Fruit fly (Drosophila melanogaster) whole organism, embryonic: ENCODE measurements around the gene CG42366.

Experiments
- BEAF-32 ChIP-seq: fragments of 200-800 bp; sonication (Bioruptor generic); optimal IDR thresholded peaks from 3 replicates; lab custom pipeline; 2017; ENCODE audit warnings: missing biosample characterization, missing genetic modification characterization, mild to moderate bottlenecking, moderate library complexity, missing genetic modification reagents
- CG11398 ChIP-seq: fragments of 200-800 bp; sonication (Bioruptor generic); optimal IDR thresholded peaks from 2 replicates; lab custom pipeline; 2016; ENCODE audit warnings: missing biosample characterization, missing genetic modification characterization
- CG11456 ChIP-seq: fragments of 200-800 bp; sonication (Bioruptor generic); IDR thresholded peaks from 3 replicates; pipeline ENCODE4 v1.3.6; 2022; ENCODE audit warnings: missing biosample characterization, missing genetic modification characterization
- CG13287 ChIP-seq: fragments of 200-800 bp; sonication (Bioruptor generic); IDR thresholded peaks from 2 replicates; pipeline ENCODE4 v1.3.6; 2022; ENCODE audit warnings: missing biosample characterization, missing genetic modification characterization; ENCODE audit not compliant: partially characterized antibody
- CG14667 ChIP-seq: fragments of 200-800 bp; sonication (Bioruptor generic); IDR thresholded peaks from 2 replicates; pipeline ENCODE4 v1.3.6; 2022; ENCODE audit warnings: missing biosample characterization, missing genetic modification characterization
- CG15514 ChIP-seq: fragments of 200-800 bp; sonication (Bioruptor generic); optimal IDR thresholded peaks from 3 replicates; lab custom pipeline; 2017; ENCODE audit warnings: missing biosample characterization, missing genetic modification characterization, mild to moderate bottlenecking, moderate library complexity, missing genetic modification reagents
- CG15601 ChIP-seq: fragments of 200-800 bp; sonication (Bioruptor generic); optimal IDR thresholded peaks from 3 replicates; lab custom pipeline; 2019; ENCODE audit warnings: missing biosample characterization, mild to moderate bottlenecking, missing genetic modification characterization, moderate library complexity
- CG15696 ChIP-seq: fragments of 200-800 bp; sonication (Bioruptor generic); optimal IDR thresholded peaks from 2 replicates; lab custom pipeline; 2019; ENCODE audit warnings: missing biosample characterization, mild to moderate bottlenecking, missing genetic modification characterization, moderate library complexity
- CG1603 ChIP-seq: fragments of 200-800 bp; sonication (Bioruptor generic); optimal IDR thresholded peaks from 2 replicates; lab custom pipeline; 2019; ENCODE audit warnings: missing biosample characterization, mild to moderate bottlenecking, missing genetic modification characterization, moderate library complexity
- CG1792 ChIP-seq: fragments of 200-800 bp; sonication (Bioruptor generic); optimal IDR thresholded peaks from 2 replicates; lab custom pipeline; 2016; ENCODE audit warnings: missing biosample characterization, missing genetic modification characterization
- CG18262 ChIP-seq: fragments of 200-800 bp; optimal IDR thresholded peaks from 3 replicates; lab custom pipeline; 2019; ENCODE audit warnings: missing biosample characterization, mild to moderate bottlenecking, missing genetic modification characterization, moderate library complexity
- CG18599 ChIP-seq: fragments of 200-800 bp; sonication (Bioruptor generic); optimal IDR thresholded peaks from 3 replicates; lab custom pipeline; 2017; ENCODE audit warnings: missing biosample characterization, missing genetic modification characterization, mild to moderate bottlenecking, moderate library complexity, missing genetic modification reagents
- CG2678 ChIP-seq: fragments of 200-800 bp; sonication (Bioruptor generic); optimal IDR thresholded peaks from 3 replicates; lab custom pipeline; 2019; ENCODE audit warnings: missing biosample characterization, mild to moderate bottlenecking, missing genetic modification characterization, moderate library complexity
- CG32767 ChIP-seq: fragments of 200-800 bp; sonication (Bioruptor generic); IDR thresholded peaks from 2 replicates; pipeline ENCODE4 v1.3.6; 2022; ENCODE audit warnings: missing biosample characterization, missing genetic modification characterization
- CG34224 ChIP-seq: fragments of 200-800 bp; sonication (Bioruptor generic); IDR thresholded peaks from 3 replicates; pipeline ENCODE4 v1.3.6; 2022; ENCODE audit warnings: missing biosample characterization, missing genetic modification characterization; ENCODE audit not compliant: partially characterized antibody
- CG3838 ChIP-seq: fragments of 200-800 bp; sonication (Bioruptor generic); optimal IDR thresholded peaks from 3 replicates; lab custom pipeline; 2016; ENCODE audit warnings: missing biosample characterization, missing genetic modification characterization
- CG4424 ChIP-seq: fragments of 200-800 bp; sonication (Bioruptor generic); optimal IDR thresholded peaks from 3 replicates; lab custom pipeline; 2016; ENCODE audit warnings: missing biosample characterization, missing genetic modification characterization
- CG8290 ChIP-seq, 3 experiments: fragments of 200-800 bp; sonication (Bioruptor generic); optimal IDR thresholded peaks; 2 replicates each; lab custom pipeline; 2016 to 2019; ENCODE audit warnings: missing biosample characterization in 3 of 3, missing genetic modification characterization in 3 of 3, mild to moderate bottlenecking in 2 of 3, moderate library complexity in 1 of 3
- CG8924 ChIP-seq: fragments of 200-800 bp; optimal IDR thresholded peaks from 3 replicates; lab custom pipeline; 2019; ENCODE audit warnings: missing biosample characterization, mild to moderate bottlenecking, missing genetic modification characterization, moderate library complexity
- CG9215 ChIP-seq: fragments of 200-800 bp; sonication (Bioruptor generic); IDR thresholded peaks from 2 replicates; pipeline ENCODE4 v1.3.6; 2022; ENCODE audit warnings: missing biosample characterization, missing genetic modification characterization
- Dbx ChIP-seq: fragments of 200-800 bp; sonication (Bioruptor generic); IDR thresholded peaks from 3 replicates; pipeline ENCODE4 v1.3.6; 2022; ENCODE audit warnings: missing biosample characterization, missing genetic modification characterization
- Elba2 ChIP-seq: fragments of 200-800 bp; sonication (Bioruptor generic); optimal IDR thresholded peaks from 3 replicates; lab custom pipeline; 2016; ENCODE audit warnings: missing biosample characterization, missing genetic modification characterization
- Mes4 ChIP-seq: fragments of 200-800 bp; sonication (Bioruptor generic); optimal IDR thresholded peaks from 2 replicates; lab custom pipeline; 2016; ENCODE audit warnings: missing biosample characterization, missing genetic modification characterization
- Nf-YB ChIP-seq: fragments of 200-800 bp; sonication (Bioruptor generic); optimal IDR thresholded peaks from 3 replicates; lab custom pipeline; 2019; ENCODE audit warnings: missing biosample characterization, mild to moderate bottlenecking, missing genetic modification characterization, moderate library complexity
- PHDP ChIP-seq: fragments of 200-800 bp; sonication (Bioruptor generic); optimal IDR thresholded peaks from 3 replicates; lab custom pipeline; 2018; ENCODE audit warnings: missing biosample characterization, mild to moderate bottlenecking, missing genetic modification characterization, moderate library complexity
- Stat92E ChIP-seq, 3 experiments: fragments of >200 bp in 2 of 3; fragments of 200-800 bp in 1 of 3; sonication (Bioruptor generic) in 1 of 3; optimal IDR thresholded peaks; 2 replicates each; lab custom pipeline; 2017 to 2019; ENCODE audit warnings: missing biosample characterization in 3 of 3, missing genetic modification characterization in 3 of 3, mild to moderate bottlenecking in 1 of 3, moderate library complexity in 1 of 3
- Usf ChIP-seq: fragments of 200-800 bp; sonication (Bioruptor generic); optimal IDR thresholded peaks from 2 replicates; lab custom pipeline; 2017; ENCODE audit warnings: missing genotype, missing biosample characterization, missing genetic modification characterization
- Xrp1 ChIP-seq: fragments of 200-800 bp; sonication (Bioruptor generic); IDR thresholded peaks from 2 replicates; pipeline ENCODE4 v1.3.6; 2022; ENCODE audit warnings: missing biosample characterization, missing genetic modification characterization
- bab2 ChIP-seq: fragments of 200-800 bp; sonication (Bioruptor generic); optimal IDR thresholded peaks from 2 replicates; lab custom pipeline; 2016; ENCODE audit warnings: missing biosample characterization, missing genetic modification characterization
- bbx ChIP-seq: fragments of 200-800 bp; sonication (Bioruptor generic); IDR thresholded peaks from 2 replicates; pipeline ENCODE4 v1.3.6; 2022; ENCODE audit warnings: missing biosample characterization, missing genetic modification characterization; ENCODE audit not compliant: partially characterized antibody
- chinmo ChIP-seq: fragments of 200-800 bp; sonication (Bioruptor generic); IDR thresholded peaks from 4 replicates; pipeline ENCODE4 v1.3.6; 2022; ENCODE audit warnings: missing biosample characterization, missing genetic modification characterization; ENCODE audit not compliant: partially characterized antibody
- eve ChIP-seq, 2 experiments: fragments of >200 bp; optimal IDR thresholded peaks; 2 replicates each; lab custom pipeline; 2017; ENCODE audit warnings: missing biosample characterization in 2 of 2, missing genetic modification characterization in 2 of 2
- fru ChIP-seq: fragments of >200 bp; optimal IDR thresholded peaks from 2 replicates; lab custom pipeline; 2017
- grau ChIP-seq: fragments of 200-800 bp; optimal IDR thresholded peaks from 3 replicates; lab custom pipeline; 2019; ENCODE audit warnings: missing biosample characterization, mild to moderate bottlenecking, missing genetic modification characterization, moderate library complexity
- hkb ChIP-seq, 2 experiments: fragments of 200-800 bp in 1 of 2; fragments of >200 bp in 1 of 2; sonication (Bioruptor generic) in 1 of 2; IDR thresholded peaks in 1 of 2; optimal IDR thresholded peaks in 1 of 2; 2 replicates each; pipeline versions ENCODE4 v1.3.6 to Lab custom; 2017 to 2022; ENCODE audit warnings: missing biosample characterization in 1 of 2, missing genetic modification characterization in 1 of 2
- kay ChIP-seq: fragments of 200-800 bp; sonication (Bioruptor generic); optimal IDR thresholded peaks from 2 replicates; lab custom pipeline; 2016; ENCODE audit warnings: missing biosample characterization, missing genetic modification characterization
- klu ChIP-seq: fragments of 200-800 bp; sonication (Bioruptor generic); IDR thresholded peaks from 2 replicates; pipeline ENCODE4 v1.3.6; 2022; ENCODE audit warnings: missing biosample characterization, missing genetic modification characterization
- nmo ChIP-seq: fragments of 200-800 bp; sonication (Bioruptor generic); optimal IDR thresholded peaks from 2 replicates; lab custom pipeline; 2018; ENCODE audit warnings: missing biosample characterization, mild to moderate bottlenecking, missing genetic modification characterization, moderate library complexity
- nom ChIP-seq: fragments of 200-800 bp; sonication (Bioruptor generic); optimal IDR thresholded peaks from 2 replicates; lab custom pipeline; 2017; ENCODE audit warnings: missing biosample characterization, missing genetic modification characterization, mild to moderate bottlenecking, moderate library complexity, missing genetic modification reagents
- row ChIP-seq: fragments of 200-800 bp; sonication (Bioruptor generic); IDR thresholded peaks from 3 replicates; pipeline ENCODE4 v1.3.6; 2022; ENCODE audit warnings: missing biosample characterization, missing genetic modification characterization
- sens ChIP-seq: fragments of 200-800 bp; sonication (Bioruptor generic); peaks from one replicate; lab custom pipeline; 2016; ENCODE audit warnings: missing biosample characterization, missing genetic modification characterization
- sisA ChIP-seq: fragments of 200-800 bp; sonication (Bioruptor generic); IDR thresholded peaks from 2 replicates; pipeline ENCODE4 v1.3.6; 2022; ENCODE audit warnings: missing biosample characterization, missing genetic modification characterization
- slou ChIP-seq: fragments of 200-800 bp; sonication (Bioruptor generic); optimal IDR thresholded peaks from 3 replicates; lab custom pipeline; 2016; ENCODE audit warnings: missing biosample characterization, missing genetic modification characterization
- sqz ChIP-seq: fragments of 200-800 bp; sonication (Bioruptor generic); optimal IDR thresholded peaks from 3 replicates; lab custom pipeline; 2018; ENCODE audit warnings: missing biosample characterization, mild to moderate bottlenecking, missing genetic modification characterization
- stwl ChIP-seq: fragments of 200-800 bp; sonication (Bioruptor generic); optimal IDR thresholded peaks from 3 replicates; lab custom pipeline; 2018; ENCODE audit warnings: missing biosample characterization, mild to moderate bottlenecking, missing genetic modification characterization, moderate library complexity
- sug ChIP-seq: fragments of 200-800 bp; optimal IDR thresholded peaks from 2 replicates; lab custom pipeline; 2019; ENCODE audit warnings: missing biosample characterization, mild to moderate bottlenecking, missing genetic modification characterization, moderate library complexity
- twi ChIP-seq: fragments of 200-800 bp; optimal IDR thresholded peaks from 2 replicates; lab custom pipeline; 2019; ENCODE audit warnings: missing biosample characterization, mild to moderate bottlenecking, missing genetic modification characterization, moderate library complexity
- vfl ChIP-seq: fragments of 200-800 bp; sonication (Bioruptor generic); optimal IDR thresholded peaks from 2 replicates; lab custom pipeline; 2016; ENCODE audit warnings: missing biosample characterization, missing genetic modification characterization
- zen ChIP-seq: fragments of 200-800 bp; sonication (Bioruptor generic); optimal IDR thresholded peaks from 3 replicates; lab custom pipeline; 2018; ENCODE audit warnings: missing biosample characterization, mild to moderate bottlenecking, missing genetic modification characterization, moderate library complexity
- zfh2 ChIP-seq: fragments of 200-800 bp; sonication (Bioruptor generic); optimal IDR thresholded peaks from 2 replicates; lab custom pipeline; 2016; ENCODE audit warnings: missing biosample characterization, missing genetic modification characterization

CG42366 gene

dm6 chr2L:9963603-9964042 lies 38.7 kb downstream of the CG42366 start, which contains the start of gene CG5850 (continued):
- TF ChIP-seq CG32767: no peak
- TF ChIP-seq Stat92E (GFP tag; optimal IDR thresholded peaks at IDR 0.05; lab: Kevin White, UChicago): no peak
- TF ChIP-seq bbx (GFP tag; lab: Robert Waterston, UW): no peak
- peak; percentile 8 for TF ChIP-seq nmo (GFP tag; lab: Kevin White, UChicago)
- TF ChIP-seq CG4424 (GFP tag; lab: Kevin White, UChicago): peak; percentile 20
- TF ChIP-seq CG9215 (GFP tag; lab: Robert Waterston, UW): no peak
- no peak for TF ChIP-seq CG18599
- no peak for TF ChIP-seq fru (lab: Kevin White, UChicago)
- no peak for TF ChIP-seq twi
- TF ChIP-seq zen (tag; lab: Kevin White, UChicago): peak; percentile 17
- peak; percentile 44 for TF ChIP-seq CG18262 (tag; lab: Kevin White, UChicago)
- TF ChIP-seq sens: peak; percentile 25
- peak; percentile 3 for TF ChIP-seq Nf-YB (GFP tag; lab: Kevin White, UChicago)
- TF ChIP-seq CG13287 (GFP tag; lab: Robert Waterston, UW): peak; percentile 45
- peak; percentile 34 for TF ChIP-seq sqz (GFP tag; lab: Kevin White, UChicago)
- no peak for TF ChIP-seq eve (GFP tag; optimal IDR thresholded peaks at IDR 0.05; lab: Kevin White, UChicago)
- TF ChIP-seq vfl: no peak
- TF ChIP-seq CG3838: no peak
- TF ChIP-seq chinmo (GFP tag; lab: Robert Waterston, UW): no peak
- TF ChIP-seq CG2678: peak; percentile 43
- TF ChIP-seq klu: no peak
- peak; percentile 18 for TF ChIP-seq BEAF-32 (GFP tag; lab: Kevin White, UChicago)
- TF ChIP-seq sisA (GFP tag; lab: Robert Waterston, UW): no peak
- TF ChIP-seq row: peak; percentile 71
- no peak for TF ChIP-seq bab2 (GFP tag; lab: Kevin White, UChicago)
- TF ChIP-seq Xrp1 (GFP tag; lab: Robert Waterston, UW): no peak; the same call in 1 of the 2 replicates
- no peak for TF ChIP-seq Mes4 (GFP tag; lab: Kevin White, UChicago)
- TF ChIP-seq CG8924 (tag; lab: Kevin White, UChicago): peak; percentile 31
- TF ChIP-seq Dbx (GFP tag; lab: Robert Waterston, UW): no peak
- TF ChIP-seq CG34224 (GFP tag; lab: Robert Waterston, UW): 0 out of 3 replicates have a peak, but pooled peaks have one; percentile 25
- peak; percentile 32 for TF ChIP-seq CG15514 (GFP tag; lab: Kevin White, UChicago)
- peak; percentile 9 for TF ChIP-seq grau (tag; lab: Kevin White, UChicago)
- peak; percentile 94 for TF ChIP-seq Elba2 (GFP tag; lab: Kevin White, UChicago)
- no peak for TF ChIP-seq CG11456
- peak; percentile 21 for TF ChIP-seq nom (GFP tag; lab: Kevin White, UChicago)
- TF ChIP-seq zfh2 (GFP tag; lab: Kevin White, UChicago): no peak
- TF ChIP-seq stwl (tag; lab: Kevin White, UChicago): peak; percentile 34
- TF ChIP-seq Usf (GFP tag; lab: Kevin White, UChicago): no peak
- TF ChIP-seq slou (GFP tag; lab: Kevin White, UChicago): no peak
- TF ChIP-seq CG1603 (tag; lab: Kevin White, UChicago): no peak
- peak; percentile 45 for TF ChIP-seq PHDP
- TF ChIP-seq CG15696: peak; percentile 4
- TF ChIP-seq CG8290 (GFP tag; optimal IDR thresholded peaks at IDR 0.05; lab: Kevin White, UChicago): no peak
- no peak for TF ChIP-seq CG8290 (tag; optimal IDR thresholded peaks at IDR 0.05; lab: Kevin White, UChicago)
- TF ChIP-seq CG1792 (GFP tag; lab: Kevin White, UChicago): no peak
- peak; percentile 13 for TF ChIP-seq CG15601 (tag; lab: Kevin White, UChicago)
- no peak for TF ChIP-seq CG11398 (GFP tag; lab: Kevin White, UChicago)
- TF ChIP-seq sug (tag; lab: Kevin White, UChicago): peak; percentile 42
- TF ChIP-seq hkb (optimal IDR thresholded peaks at IDR 0.05; lab: Kevin White, UChicago): no peak
- TF ChIP-seq hkb (GFP tag; IDR thresholded peaks at IDR 0.05; lab: Robert Waterston, UW): peak; percentile 24; the same call in 1 of the 2 replicates
- TF ChIP-seq kay: no peak
- no peak for TF ChIP-seq CG14667 (GFP tag; lab: Robert Waterston, UW)
